Fruit fly (Drosophila melanogaster) whole organism, embryonic: ENCODE measurements around the gene CG33966.

Experiments
- Atf3 ChIP-seq: fragments of 200-800 bp; sonication (Bioruptor generic); optimal IDR thresholded peaks from 3 replicates; lab custom pipeline; 2016; ENCODE audit warnings: missing biosample characterization, missing genetic modification characterization
- CG10366 ChIP-seq: fragments of 200-800 bp; sonication (Bioruptor generic); IDR thresholded peaks from 2 replicates; pipeline ENCODE4 v1.3.6; 2022; ENCODE audit warnings: missing biosample characterization, missing genetic modification characterization
- CG11456 ChIP-seq: fragments of 200-800 bp; sonication (Bioruptor generic); IDR thresholded peaks from 3 replicates; pipeline ENCODE4 v1.3.6; 2022; ENCODE audit warnings: missing biosample characterization, missing genetic modification characterization
- CG12219 ChIP-seq: fragments of 200-800 bp; sonication (Bioruptor generic); optimal IDR thresholded peaks from 3 replicates; lab custom pipeline; 2018; ENCODE audit warnings: missing biosample characterization, mild to moderate bottlenecking, missing genetic modification characterization
- CG13287 ChIP-seq: fragments of 200-800 bp; sonication (Bioruptor generic); IDR thresholded peaks from 2 replicates; pipeline ENCODE4 v1.3.6; 2022; ENCODE audit warnings: missing biosample characterization, missing genetic modification characterization; ENCODE audit not compliant: partially characterized antibody
- CG14050 ChIP-seq: fragments of 200-800 bp; sonication (Bioruptor generic); IDR thresholded peaks from 3 replicates; pipeline ENCODE4 v1.3.6; 2022; ENCODE audit warnings: missing biosample characterization, missing genetic modification characterization
- CG14667 ChIP-seq: fragments of 200-800 bp; sonication (Bioruptor generic); IDR thresholded peaks from 2 replicates; pipeline ENCODE4 v1.3.6; 2022; ENCODE audit warnings: missing biosample characterization, missing genetic modification characterization
- CG14965 ChIP-seq: fragments of 200-800 bp; sonication (Bioruptor generic); optimal IDR thresholded peaks from 2 replicates; lab custom pipeline; 2016; ENCODE audit warnings: missing biosample characterization, missing genetic modification characterization, borderline replicate concordance
- CG15011 ChIP-seq: fragments of 200-800 bp; sonication (Bioruptor generic); optimal IDR thresholded peaks from 3 replicates; lab custom pipeline; 2018; ENCODE audit warnings: missing biosample characterization, mild to moderate bottlenecking, missing genetic modification characterization
- CG15514 ChIP-seq: fragments of 200-800 bp; sonication (Bioruptor generic); optimal IDR thresholded peaks from 3 replicates; lab custom pipeline; 2017; ENCODE audit warnings: missing biosample characterization, missing genetic modification characterization, mild to moderate bottlenecking, moderate library complexity, missing genetic modification reagents
- CG16813 ChIP-seq: fragments of 200-800 bp; sonication (Bioruptor generic); IDR thresholded peaks from 3 replicates; pipeline ENCODE4 v1.3.6; 2022; ENCODE audit warnings: missing biosample characterization, missing genetic modification characterization; ENCODE audit not compliant: partially characterized antibody
- CG17361 ChIP-seq: fragments of 200-800 bp; sonication (Bioruptor generic); IDR thresholded peaks from 3 replicates; pipeline ENCODE4 v1.3.6; 2022; ENCODE audit warnings: missing biosample characterization, missing genetic modification characterization
- CG18011 ChIP-seq: fragments of 200-800 bp; sonication (Bioruptor generic); optimal IDR thresholded peaks from 2 replicates; lab custom pipeline; 2017; ENCODE audit warnings: missing biosample characterization, missing genetic modification characterization, mild to moderate bottlenecking, moderate library complexity, missing genotype
- CG32767 ChIP-seq: fragments of 200-800 bp; sonication (Bioruptor generic); IDR thresholded peaks from 2 replicates; pipeline ENCODE4 v1.3.6; 2022; ENCODE audit warnings: missing biosample characterization, missing genetic modification characterization
- CG33213 ChIP-seq: fragments of 200-800 bp; sonication (Bioruptor generic); optimal IDR thresholded peaks from 3 replicates; lab custom pipeline; 2016; ENCODE audit warnings: missing biosample characterization, missing genetic modification characterization
- CG4617 ChIP-seq: fragments of 200-800 bp; sonication (Bioruptor generic); optimal IDR thresholded peaks from 3 replicates; lab custom pipeline; 2016; ENCODE audit warnings: missing biosample characterization, missing genetic modification characterization, borderline replicate concordance
- CG4820 ChIP-seq: fragments of 200-800 bp; sonication (Bioruptor generic); optimal IDR thresholded peaks from 3 replicates; lab custom pipeline; 2016; ENCODE audit warnings: missing biosample characterization, missing genetic modification characterization
- CG7556 ChIP-seq: fragments of 200-800 bp; sonication (Bioruptor generic); optimal IDR thresholded peaks from 2 replicates; lab custom pipeline; 2017; ENCODE audit warnings: missing biosample characterization, mild to moderate bottlenecking, missing genetic modification characterization
- CG8281 ChIP-seq: fragments of 200-800 bp; sonication (Bioruptor generic); optimal IDR thresholded peaks from 2 replicates; lab custom pipeline; 2018; ENCODE audit warnings: missing biosample characterization, mild to moderate bottlenecking, missing genetic modification characterization, moderate library complexity
- CG8388 ChIP-seq: fragments of 200-800 bp; sonication (Bioruptor generic); optimal IDR thresholded peaks from 2 replicates; lab custom pipeline; 2019; ENCODE audit warnings: missing biosample characterization, mild to moderate bottlenecking, missing genetic modification characterization, moderate library complexity
- CG8944 ChIP-seq: fragments of 200-800 bp; sonication (Bioruptor generic); optimal IDR thresholded peaks from 3 replicates; lab custom pipeline; 2016; ENCODE audit warnings: missing biosample characterization, missing genetic modification characterization
- CG9215 ChIP-seq: fragments of 200-800 bp; sonication (Bioruptor generic); IDR thresholded peaks from 2 replicates; pipeline ENCODE4 v1.3.6; 2022; ENCODE audit warnings: missing biosample characterization, missing genetic modification characterization
- Deaf1 ChIP-seq: fragments of 200-800 bp; optimal IDR thresholded peaks from 3 replicates; lab custom pipeline; 2019; ENCODE audit warnings: missing biosample characterization, mild to moderate bottlenecking, missing genetic modification characterization, moderate library complexity
- Ets97D ChIP-seq: fragments of 200-800 bp; sonication (Bioruptor generic); optimal IDR thresholded peaks from 3 replicates; lab custom pipeline; 2016; ENCODE audit warnings: missing biosample characterization, missing genetic modification characterization
- Fer1 ChIP-seq: fragments of 200-800 bp; sonication (Bioruptor generic); optimal IDR thresholded peaks from 2 replicates; lab custom pipeline; 2017; ENCODE audit warnings: missing biosample characterization, mild to moderate bottlenecking, missing genetic modification characterization
- HLHmδ ChIP-seq: fragments of 200-800 bp; sonication (Bioruptor generic); optimal IDR thresholded peaks from 2 replicates; lab custom pipeline; 2018; ENCODE audit warnings: missing biosample characterization, mild to moderate bottlenecking, missing genetic modification characterization, moderate library complexity
- HmgZ ChIP-seq: fragments of 200-800 bp; sonication (Bioruptor generic); optimal IDR thresholded peaks from 2 replicates; lab custom pipeline; 2018; ENCODE audit warnings: missing biosample characterization, mild to moderate bottlenecking, missing genetic modification characterization
- Ptx1 ChIP-seq: fragments of 200-800 bp; sonication (Bioruptor generic); IDR thresholded peaks from 2 replicates; pipeline ENCODE4 v1.3.6; 2022; ENCODE audit warnings: missing biosample characterization, missing genetic modification characterization
- TFAM ChIP-seq: fragments of 200-800 bp; sonication (Bioruptor generic); optimal IDR thresholded peaks from 2 replicates; lab custom pipeline; 2017; ENCODE audit warnings: missing biosample characterization, missing genetic modification characterization, inconsistent platforms
- Vsx1 ChIP-seq: fragments of 200-800 bp; sonication (Bioruptor generic); optimal IDR thresholded peaks from 2 replicates; lab custom pipeline; 2017; ENCODE audit warnings: missing biosample characterization, mild to moderate bottlenecking, missing genetic modification characterization, missing genetic modification reagents
- br ChIP-seq: fragments of >200 bp; optimal IDR thresholded peaks from 2 replicates; lab custom pipeline; 2017
- dan ChIP-seq: fragments of 200-800 bp; sonication (Bioruptor generic); IDR thresholded peaks from 2 replicates; pipeline ENCODE4 v1.3.6; 2022; ENCODE audit warnings: missing biosample characterization, missing genetic modification characterization
- disco-r ChIP-seq: fragments of 200-800 bp; sonication (Bioruptor generic); optimal IDR thresholded peaks from 2 replicates; lab custom pipeline; 2016; ENCODE audit warnings: missing biosample characterization, missing genetic modification characterization
- fd3F ChIP-seq: fragments of 200-800 bp; sonication (Bioruptor generic); optimal IDR thresholded peaks from 2 replicates; lab custom pipeline; 2018; ENCODE audit warnings: missing biosample characterization, mild to moderate bottlenecking, missing genetic modification characterization, moderate library complexity
- fru ChIP-seq: fragments of >200 bp; optimal IDR thresholded peaks from 2 replicates; lab custom pipeline; 2017
- gcm2 ChIP-seq: fragments of 200-800 bp; sonication (Bioruptor generic); optimal IDR thresholded peaks from 2 replicates; lab custom pipeline; 2016; ENCODE audit warnings: missing biosample characterization, missing genetic modification characterization
- gfzf ChIP-seq: fragments of 200-800 bp; sonication (Bioruptor generic); optimal IDR thresholded peaks from 2 replicates; lab custom pipeline; 2016; ENCODE audit warnings: missing biosample characterization, mild to moderate bottlenecking, missing genetic modification characterization, moderate library complexity
- grau ChIP-seq: fragments of 200-800 bp; optimal IDR thresholded peaks from 3 replicates; lab custom pipeline; 2019; ENCODE audit warnings: missing biosample characterization, mild to moderate bottlenecking, missing genetic modification characterization, moderate library complexity
- peb ChIP-seq: fragments of 200-800 bp; sonication (Bioruptor generic); IDR thresholded peaks from 2 replicates; pipeline ENCODE4 v1.3.6; 2022; ENCODE audit warnings: missing biosample characterization, missing genetic modification characterization
- repo ChIP-seq: fragments of 200-800 bp; sonication (Bioruptor generic); optimal IDR thresholded peaks from 2 replicates; lab custom pipeline; 2016; ENCODE audit warnings: missing biosample characterization, missing genetic modification characterization
- schlank ChIP-seq: fragments of 200-800 bp; sonication (Bioruptor generic); optimal IDR thresholded peaks from 2 replicates; lab custom pipeline; 2018; ENCODE audit warnings: missing biosample characterization, mild to moderate bottlenecking, missing genetic modification characterization
- stwl ChIP-seq: fragments of 200-800 bp; sonication (Bioruptor generic); optimal IDR thresholded peaks from 3 replicates; lab custom pipeline; 2018; ENCODE audit warnings: missing biosample characterization, mild to moderate bottlenecking, missing genetic modification characterization, moderate library complexity
- sug ChIP-seq: fragments of 200-800 bp; optimal IDR thresholded peaks from 2 replicates; lab custom pipeline; 2019; ENCODE audit warnings: missing biosample characterization, mild to moderate bottlenecking, missing genetic modification characterization, moderate library complexity
- tap ChIP-seq: fragments of 200-800 bp; optimal IDR thresholded peaks from 3 replicates; lab custom pipeline; 2019; ENCODE audit warnings: missing biosample characterization, mild to moderate bottlenecking, missing genetic modification characterization, moderate library complexity
- unc-4 ChIP-seq: fragments of 200-800 bp; sonication (Bioruptor generic); IDR thresholded peaks from 2 replicates; pipeline ENCODE4 v1.3.6; 2022; ENCODE audit warnings: missing biosample characterization, missing genetic modification characterization; ENCODE audit not compliant: partially characterized antibody
- vvl ChIP-seq: fragments of 200-800 bp; sonication (Bioruptor generic); IDR thresholded peaks from 2 replicates; pipeline ENCODE4 v1.3.6; 2022; ENCODE audit warnings: missing biosample characterization, missing genetic modification characterization
- zf30C ChIP-seq: fragments of 200-800 bp; sonication (Bioruptor generic); optimal IDR thresholded peaks from 3 replicates; lab custom pipeline; 2018; ENCODE audit warnings: missing biosample characterization, mild to moderate bottlenecking, missing genetic modification characterization

The CG33966 gene

DNA sequence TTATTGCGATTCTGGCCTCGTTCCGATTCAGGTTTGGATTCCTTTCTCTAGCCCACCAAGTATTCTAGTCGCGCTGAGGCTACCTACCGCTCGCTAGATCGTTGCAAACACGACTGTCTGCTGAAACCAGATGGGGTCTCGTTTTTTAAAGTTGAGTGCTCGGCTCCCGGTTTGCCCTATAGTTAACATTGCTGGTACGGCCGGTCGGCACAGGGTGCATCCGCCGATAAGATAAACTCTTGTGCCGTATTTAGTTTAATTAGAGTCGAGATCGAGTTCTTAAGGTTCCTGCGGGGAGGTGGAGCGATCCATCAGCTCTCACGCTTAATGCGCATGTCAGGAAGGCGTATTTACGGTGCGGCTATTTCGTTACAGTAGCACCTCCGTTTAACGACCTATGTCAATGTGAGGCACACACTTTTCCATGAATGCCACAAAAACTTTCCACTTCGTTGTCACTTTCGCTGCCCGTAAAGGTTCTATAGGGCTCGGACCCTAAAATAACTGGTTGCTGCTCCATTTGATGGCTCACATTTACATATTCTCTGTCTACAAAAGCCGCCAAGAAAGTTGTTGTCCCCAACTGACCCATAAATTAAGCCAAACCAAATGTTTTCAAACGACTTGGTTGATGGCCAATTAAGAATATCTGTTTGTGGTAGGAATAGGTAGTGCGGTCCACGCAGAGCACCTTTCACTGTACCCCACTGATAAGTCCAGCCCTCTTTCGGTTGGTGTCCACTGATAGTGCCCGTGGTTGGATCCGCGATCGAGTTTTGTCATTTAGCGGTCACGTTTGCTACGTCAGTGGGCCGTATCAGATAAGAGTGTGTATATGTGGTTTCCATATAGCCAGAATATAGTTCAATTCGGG lies 29.0 kb upstream of the CG33966 start, which contains the start of gene CG9119 (continued):
- TF ChIP-seq TFAM (GFP tag; lab: Kevin White, UChicago), result no peak
- peak; percentile 45; the same call in 1 of the 2 replicates for TF ChIP-seq CG32767 (GFP tag; lab: Robert Waterston, UW)
- TF ChIP-seq stwl (tag; lab: Kevin White, UChicago), result no peak
- TF ChIP-seq Vsx1 (GFP tag; lab: Kevin White, UChicago), result peak; percentile 81
- TF ChIP-seq CG8944 (GFP tag; lab: Kevin White, UChicago), result peak; percentile 62
- TF ChIP-seq CG14667 (GFP tag; lab: Robert Waterston, UW), result peak; percentile 47; the same call in 1 of the 2 replicates
- TF ChIP-seq CG8388 (GFP tag; lab: Kevin White, UChicago), result peak; percentile 44
- TF ChIP-seq CG14050, result peak; percentile 21; the same call in 1 of the 3 replicates
- peak; percentile 82 for TF ChIP-seq CG17361 (GFP tag; lab: Robert Waterston, UW)
- TF ChIP-seq CG12219 (GFP tag; lab: Kevin White, UChicago), result peak; percentile 58
- peak; percentile 19 for TF ChIP-seq CG8281
- TF ChIP-seq CG16813 (GFP tag; lab: Robert Waterston, UW), result no peak
- peak; percentile 66 for TF ChIP-seq CG15011 (GFP tag; lab: Kevin White, UChicago)
- TF ChIP-seq peb, result 0 out of 2 replicates have a peak, but pooled peaks have one; percentile 13
- peak; percentile 90 for TF ChIP-seq Deaf1 (tag; lab: Kevin White, UChicago)
- peak; percentile 10 for TF ChIP-seq disco-r
- TF ChIP-seq zf30C (GFP tag; lab: Kevin White, UChicago), result no peak

DNA sequence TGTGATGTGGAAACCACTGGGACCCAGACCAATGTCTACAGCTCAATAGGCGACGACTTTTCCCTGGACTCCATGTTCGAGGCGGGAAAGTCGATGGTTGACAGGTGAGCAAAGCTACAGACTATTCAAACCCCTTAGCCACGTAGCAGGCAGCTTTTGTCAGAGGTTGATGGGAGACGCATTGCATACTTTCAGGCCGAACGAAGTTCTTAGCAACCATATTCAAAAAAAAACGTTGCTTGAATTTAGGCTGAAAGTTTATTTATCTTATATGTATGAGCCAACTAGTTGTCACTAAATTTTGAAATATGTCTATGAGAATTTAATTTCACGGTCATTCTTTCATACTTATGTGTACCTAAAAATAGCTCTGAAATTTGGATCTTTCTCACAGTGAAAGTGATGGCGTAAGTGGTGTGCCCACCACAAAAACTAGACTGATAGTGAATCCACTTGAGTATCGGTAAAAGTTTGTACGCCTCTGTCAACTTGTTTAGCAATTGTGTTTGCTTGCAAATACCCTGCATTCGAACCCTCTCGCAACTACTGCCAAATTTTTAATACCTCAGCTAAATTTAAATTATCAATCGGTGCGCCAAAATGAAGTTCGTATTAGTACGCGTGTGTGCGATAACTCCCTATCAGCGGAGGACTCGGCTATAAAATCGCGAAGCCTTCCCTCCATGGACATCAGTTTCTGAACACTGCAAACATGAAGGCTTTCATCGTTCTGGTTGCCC lies 27.1 kb upstream of the CG33966 start, which contains the start of gene LysB:
Gene LysB (plus strand): TSS at position 690 of the 740 bp plus-strand sequence.
- TF ChIP-seq HmgZ (tag; lab: Kevin White, UChicago) (peak; percentile 80), CG4820 (no peak), unc-4 (GFP tag; lab: Robert Waterston, UW) (no peak), fd3F (no peak), CG33213 (GFP tag; lab: Kevin White, UChicago) (no peak), CG14965 (GFP tag; lab: Kevin White, UChicago) (no peak), CG9215 (GFP tag; lab: Robert Waterston, UW) (no peak), CG11456 (GFP tag; lab: Robert Waterston, UW) (no peak), gfzf (GFP tag; lab: Kevin White, UChicago) (no peak), CG15514 (GFP tag; lab: Kevin White, UChicago) (no peak), sug (no peak), HLHmδ (GFP tag; lab: Kevin White, UChicago) (no peak), schlank (tag; lab: Kevin White, UChicago) (no peak), grau (no peak), Fer1 (no peak), br (no peak), fru (lab: Kevin White, UChicago) (no peak), Ptx1 (GFP tag; lab: Robert Waterston, UW) (no peak), CG7556 (GFP tag; lab: Kevin White, UChicago) (no peak), CG10366 (GFP tag; lab: Robert Waterston, UW) (no peak), stwl (tag; lab: Kevin White, UChicago) (peak; percentile 66), CG13287 (GFP tag; lab: Robert Waterston, UW) (0 out of 2 replicates have a peak, but pooled peaks have one; percentile 12), tap (tag; lab: Kevin White, UChicago) (no peak), vvl (GFP tag; lab: Robert Waterston, UW) (0 out of 2 replicates have a peak, but pooled peaks have one; percentile 30), CG18011 (peak; percentile 99), repo (GFP tag; lab: Kevin White, UChicago) (no peak), dan (GFP tag; lab: Robert Waterston, UW) (no peak), Ets97D (GFP tag; lab: Kevin White, UChicago) (no peak), Atf3 (no peak), CG4617 (no peak), gcm2 (GFP tag; lab: Kevin White, UChicago) (no peak)
